Worm (Caenorhabditis elegans): ENCODE results near the gene cwp-5.

The cwp-5 gene

ce11 chrX:13158487-13158886 lies 31.3 kb downstream of the cwp-5 start:
- TF ChIP-seq unc-55 (GFP tag; optimal IDR thresholded peaks at IDR 0.05) = peak; percentile 38
- TF ChIP-seq nhr-21 (tag; optimal IDR thresholded peaks at IDR 0.05) = no peak

DNA sequence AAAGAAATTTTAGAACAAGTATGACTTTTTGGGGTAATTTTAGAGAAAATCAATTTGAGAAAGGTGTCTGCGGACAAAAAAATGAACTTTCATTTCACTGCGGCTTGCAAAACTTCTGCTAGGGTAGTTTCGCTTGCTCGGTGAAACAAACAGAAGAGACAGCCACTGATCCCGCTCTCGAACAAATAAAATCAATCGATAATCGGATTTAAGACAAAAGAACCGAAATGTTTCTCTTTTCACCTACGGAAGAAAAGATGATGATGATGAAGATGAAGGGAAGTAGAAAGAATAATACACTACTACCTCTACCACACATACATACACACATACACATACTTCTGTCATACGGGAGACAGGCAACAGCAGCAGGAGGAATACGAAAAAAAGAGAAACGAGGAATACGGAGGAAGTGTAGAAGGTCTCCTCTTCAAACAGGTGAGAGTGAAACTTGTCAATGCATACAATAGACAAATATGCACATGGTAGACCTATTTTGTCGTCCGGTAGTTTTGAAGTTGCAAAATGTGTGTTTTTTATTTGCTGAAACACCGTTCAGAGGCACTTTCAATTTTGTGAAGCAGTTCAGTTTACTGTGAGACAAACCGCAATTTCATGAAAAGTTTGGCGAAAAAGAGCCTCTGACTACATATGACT lies 32.5 kb downstream of the cwp-5 start:
- TF ChIP-seq nhr-10 (tag; optimal IDR thresholded peaks at IDR 0.05) (no peak), nhr-23 (tag; optimal IDR thresholded peaks at IDR 0.05) (no peak), fos-1 (tag; optimal IDR thresholded peaks at IDR 0.05) (no peak), F13H6.1 (tag; optimal IDR thresholded peaks at IDR 0.05) (no peak), egl-27 (tag; optimal IDR thresholded peaks at IDR 0.05) (no peak), ceh-16 (tag; optimal IDR thresholded peaks at IDR 0.05) (no peak), nhr-25 (tag; optimal IDR thresholded peaks at IDR 0.05) (peak; percentile 5), nhr-129 (tag; optimal IDR thresholded peaks at IDR 0.05) (peak; percentile 46)

DNA sequence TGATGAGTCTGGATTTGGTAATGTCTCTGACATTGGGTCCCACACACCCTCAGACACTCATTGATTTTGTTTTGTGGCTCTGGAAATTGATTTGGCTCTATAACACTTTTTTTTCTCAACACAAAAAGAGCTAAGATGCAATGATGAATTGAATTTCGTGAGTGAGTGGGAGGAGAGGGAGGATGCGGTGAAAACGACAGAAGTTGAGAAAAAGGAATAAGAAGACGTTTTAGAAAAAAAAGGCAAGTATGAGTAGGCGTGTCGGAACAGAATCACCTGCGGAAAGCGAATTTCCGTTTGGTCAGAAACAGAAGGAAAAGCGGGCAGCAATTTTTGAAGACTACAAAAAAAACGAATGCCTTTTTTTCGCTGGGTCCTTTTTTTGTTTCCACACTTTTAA lies 34.0 kb downstream of the cwp-5 start:
- no peak for TF ChIP-seq sma-3 (GFP tag; optimal IDR thresholded peaks at IDR 0.05)

ce11 chrX:13154514-13154913 lies 35.2 kb downstream of the cwp-5 start:
- no peak for TF ChIP-seq egl-27 (tag; optimal IDR thresholded peaks at IDR 0.05)
- no peak for TF ChIP-seq unc-62 (GFP tag; optimal IDR thresholded peaks at IDR 0.05)
- no peak for TF ChIP-seq snpc-4 (tag; optimal IDR thresholded peaks at IDR 0.05)
- no peak for TF ChIP-seq peb-1 (tag; optimal IDR thresholded peaks at IDR 0.05)
- TF ChIP-seq crh-2 (tag; optimal IDR thresholded peaks at IDR 0.05) = no peak
- TF ChIP-seq nhr-11 (tag; optimal IDR thresholded peaks at IDR 0.05) = no peak
- no peak for TF ChIP-seq nhr-6 (tag; optimal IDR thresholded peaks at IDR 0.05)
- no peak for TF ChIP-seq ama-1 (optimal IDR thresholded peaks at IDR 0.05)
- TF ChIP-seq C34F6.9 (tag; optimal IDR thresholded peaks at IDR 0.05) = no peak
- TF ChIP-seq mab-5 (tag; optimal IDR thresholded peaks at IDR 0.05) = no peak
- TF ChIP-seq dmd-4 (tag; optimal IDR thresholded peaks at IDR 0.05) = no peak
- TF ChIP-seq nhr-12 (tag; optimal IDR thresholded peaks at IDR 0.05) = no peak
- TF ChIP-seq sem-4 (tag; optimal IDR thresholded peaks at IDR 0.05) = no peak
- TF ChIP-seq nhr-23 (tag; optimal IDR thresholded peaks at IDR 0.05) = no peak
- TF ChIP-seq nhr-129 (tag; optimal IDR thresholded peaks at IDR 0.05) = no peak
- TF ChIP-seq lsy-2 (tag; optimal IDR thresholded peaks at IDR 0.05) = no peak

- TF ChIP-seq mab-5 (tag; optimal IDR thresholded peaks at IDR 0.05) (no peak), lin-11 (tag; optimal IDR thresholded peaks at IDR 0.05) (peak; percentile 34), Y55F3AM.14 (GFP tag; optimal IDR thresholded peaks at IDR 0.05) (no peak), F13H6.1 (tag; optimal IDR thresholded peaks at IDR 0.05) (peak; percentile 3), mdl-1 (tag; optimal IDR thresholded peaks at IDR 0.05) (no peak), skn-1 (tag; optimal IDR thresholded peaks at IDR 0.05) (no peak), lsy-2 (tag; optimal IDR thresholded peaks at IDR 0.05) (peak in 1 of 2 experiments; percentile 1), ZK546.5 (tag; optimal IDR thresholded peaks at IDR 0.05) (no peak), crh-2 (tag; optimal IDR thresholded peaks at IDR 0.05) (peak; percentile 24), nhr-25 (tag; optimal IDR thresholded peaks at IDR 0.05) (peak; percentile 60), elt-1 (tag; optimal IDR thresholded peaks at IDR 0.05) (no peak), nhr-21 (tag; optimal IDR thresholded peaks at IDR 0.05) (peak; percentile 3), C34F6.9 (tag; optimal IDR thresholded peaks at IDR 0.05) (peak; percentile 23), nhr-10 (tag; optimal IDR thresholded peaks at IDR 0.05) (no peak), nhr-129 (tag; optimal IDR thresholded peaks at IDR 0.05) (peak; percentile 73), ceh-82 (tag; optimal IDR thresholded peaks at IDR 0.05) (no peak)
Measured at ce11 chrX:13147105-13147504, 42.7 kb downstream of the cwp-5 start.

- TF ChIP-seq lsy-2 (tag; optimal IDR thresholded peaks at IDR 0.05) = no peak
- no peak for TF ChIP-seq nhr-10 (tag; optimal IDR thresholded peaks at IDR 0.05)
- peak; percentile 93 for TF ChIP-seq blmp-1 (tag; optimal IDR thresholded peaks at IDR 0.05; ENCODE audit: insufficient read depth)
- TF ChIP-seq nhr-25 (tag; optimal IDR thresholded peaks at IDR 0.05) = peak; percentile 20
Measured at ce11 chrX:13145988-13146873, 43.5 kb downstream of the cwp-5 start.
